Fruit fly (Drosophila melanogaster): ENCODE data around the gene Wdr37.

Gene Wdr37

DNA sequence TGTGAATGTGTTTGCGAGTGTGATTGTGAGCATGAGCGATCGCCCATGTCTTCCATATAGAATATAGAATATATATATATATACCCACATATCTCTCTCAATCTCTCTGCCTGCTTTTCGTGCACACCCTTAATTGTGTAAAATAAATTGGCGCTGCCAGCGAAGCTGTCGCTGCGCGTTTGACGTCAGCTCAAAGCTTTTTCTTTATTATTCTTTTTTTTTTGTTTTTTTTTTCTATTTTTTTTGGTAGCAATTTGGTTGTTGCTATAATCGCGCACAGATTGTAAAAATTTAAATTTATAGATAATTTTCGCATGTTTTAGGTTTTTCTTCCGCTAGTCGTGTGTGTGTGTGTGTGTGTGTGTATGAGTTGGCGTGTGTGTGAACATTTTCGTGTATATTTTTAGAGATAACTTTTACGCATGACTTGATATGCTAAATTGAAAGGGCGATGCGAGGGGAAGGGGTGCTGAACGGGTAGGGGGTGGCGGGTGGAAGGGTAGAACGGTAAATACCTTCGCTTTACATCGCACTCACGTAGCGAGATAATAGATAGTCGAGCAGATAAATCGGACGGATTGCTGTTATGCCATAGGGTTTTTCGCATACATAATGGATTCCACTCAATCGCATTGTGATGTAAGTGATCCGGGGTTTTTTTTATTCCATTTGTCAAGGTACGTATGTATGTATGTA is 42.8 kb upstream of the Wdr37 start:
- TF ChIP-seq fkh (GFP tag; optimal IDR thresholded peaks at IDR 0.05) (peak; percentile 72), pdm3 (GFP tag; optimal IDR thresholded peaks at IDR 0.05) (no peak), dac (GFP tag; optimal IDR thresholded peaks at IDR 0.05) (no peak), svp (GFP tag) (no peak), CG6276 (GFP tag; optimal IDR thresholded peaks at IDR 0.05) (no peak), Sox102F (GFP tag; optimal IDR thresholded peaks at IDR 0.05) (no peak), Eip78C (GFP tag) (peak; percentile 41), vri (GFP tag; optimal IDR thresholded peaks at IDR 0.05) (peak; percentile 5)

DNA sequence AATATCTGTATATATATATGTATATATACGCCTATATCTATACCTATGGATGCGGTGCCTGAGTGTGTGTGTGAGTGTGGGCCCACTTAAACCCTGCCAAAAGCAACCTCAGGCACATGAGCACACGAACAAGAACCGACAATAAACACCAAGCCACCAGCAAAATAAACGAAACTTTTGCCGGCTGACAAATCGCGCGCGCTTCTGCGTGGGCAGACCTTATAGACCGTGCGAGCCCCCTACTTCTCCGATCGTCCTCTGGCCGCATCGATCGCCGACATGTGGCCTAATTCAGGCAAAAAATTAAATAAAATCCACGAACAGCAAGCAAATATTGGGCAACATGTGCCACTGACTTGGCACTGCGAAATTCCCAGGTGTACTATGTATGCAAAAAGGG is 40.7 kb upstream of the Wdr37 start:
- TF ChIP-seq CG6808 (GFP tag; optimal IDR thresholded peaks at IDR 0.05) (no peak), Sox15 (GFP tag; optimal IDR thresholded peaks at IDR 0.05) (no peak), salr (GFP tag; optimal IDR thresholded peaks at IDR 0.05) (no peak), fkh (GFP tag; optimal IDR thresholded peaks at IDR 0.05) (peak; percentile 6), CG6163 (GFP tag; IDR thresholded peaks at IDR 0.05) (0 out of 3 replicates have a peak, but pooled peaks have one; percentile 18)

DNA sequence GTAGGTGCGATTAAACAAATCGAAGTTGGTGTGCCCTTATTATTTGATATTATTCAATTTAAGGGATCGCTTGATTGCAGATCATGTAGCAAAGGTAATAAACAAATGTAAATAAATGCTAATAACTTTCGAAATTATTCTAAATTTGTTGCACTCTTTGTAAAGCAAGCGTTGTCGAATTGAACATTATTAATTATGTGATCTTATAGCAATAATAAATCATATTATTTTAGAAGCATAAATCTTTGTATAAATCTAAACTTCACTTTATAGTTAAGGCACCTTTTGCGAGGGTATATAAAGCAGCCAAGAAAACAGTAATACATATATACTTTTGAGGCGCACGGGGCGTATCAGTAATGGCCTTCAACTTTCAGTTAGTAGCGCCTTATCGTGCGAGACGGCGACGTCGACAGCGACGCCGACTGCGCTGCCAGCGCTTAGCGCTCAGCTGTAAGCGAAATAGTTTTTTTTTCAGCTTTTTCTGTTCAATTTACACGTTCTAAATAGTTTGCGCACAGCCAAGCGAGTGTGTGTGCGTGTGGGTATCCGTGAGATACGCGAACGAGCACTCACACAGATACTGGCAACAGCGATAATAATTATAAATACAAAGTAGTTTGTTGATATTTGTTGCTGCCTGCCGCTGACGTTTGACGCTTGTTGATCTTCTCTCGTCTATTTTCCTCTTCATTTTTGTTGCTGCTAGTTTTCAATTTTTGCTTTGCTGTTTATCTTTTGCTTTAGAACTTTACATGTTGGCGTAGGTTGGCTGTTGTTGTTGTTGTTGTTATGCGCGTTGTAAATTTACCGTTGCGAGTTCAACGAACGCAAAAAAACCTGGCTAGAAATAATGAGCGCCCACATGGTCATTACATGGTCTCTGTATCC is 36.6 kb upstream of the Wdr37 start:
- peak; percentile 10 for TF ChIP-seq CG10631 (GFP tag; optimal IDR thresholded peaks at IDR 0.05)
- peak; percentile 42 for TF ChIP-seq Ets96B (tag; optimal IDR thresholded peaks at IDR 0.05)
- no peak for TF ChIP-seq CG34406 (GFP tag; optimal IDR thresholded peaks at IDR 0.05)
- peak; percentile 17 for TF ChIP-seq spab (GFP tag; optimal IDR thresholded peaks at IDR 0.05)
- peak; percentile 29 for TF ChIP-seq CG3032 (tag; optimal IDR thresholded peaks at IDR 0.05)
- TF ChIP-seq CG11762 (GFP tag; optimal IDR thresholded peaks at IDR 0.05; ENCODE audit: insufficient read depth): peak; percentile 18
- TF ChIP-seq Sox15 (GFP tag; optimal IDR thresholded peaks at IDR 0.05): no peak
- TF ChIP-seq fd85E (GFP tag; optimal IDR thresholded peaks at IDR 0.05): no peak
- peak; percentile 8 for TF ChIP-seq CG4318 (GFP tag; optimal IDR thresholded peaks at IDR 0.05)
- TF ChIP-seq CG6163 (GFP tag; IDR thresholded peaks at IDR 0.05): 0 out of 3 replicates have a peak, but pooled peaks have one; percentile 34
- peak; percentile 85 for TF ChIP-seq Eip78C (GFP tag)
- peak; percentile 0 for TF ChIP-seq CG6276 (GFP tag; optimal IDR thresholded peaks at IDR 0.05)
- TF ChIP-seq svp (GFP tag): peak; percentile 29
- no peak for TF ChIP-seq CG11294 (GFP tag; IDR thresholded peaks at IDR 0.05)
- TF ChIP-seq dsx (GFP tag; optimal IDR thresholded peaks at IDR 0.05; ENCODE audit: poor library complexity, severe bottlenecking): peak; percentile 32
- peak; percentile 15 for TF ChIP-seq OdsH (GFP tag; optimal IDR thresholded peaks at IDR 0.05)
- peak; percentile 19 for TF ChIP-seq CG6808 (GFP tag; optimal IDR thresholded peaks at IDR 0.05)
- peak; percentile 96 for TF ChIP-seq fkh (GFP tag; optimal IDR thresholded peaks at IDR 0.05)
- no peak for TF ChIP-seq CG31627 (GFP tag; optimal IDR thresholded peaks at IDR 0.05)
- TF ChIP-seq CG10669 (GFP tag; optimal IDR thresholded peaks at IDR 0.05): peak; percentile 53
- no peak for TF ChIP-seq ss (GFP tag; optimal IDR thresholded peaks at IDR 0.05)
- peak in 1 of 2 experiments; percentile 4 for TF ChIP-seq salr (GFP tag; optimal IDR thresholded peaks at IDR 0.05)
- peak; percentile 26 for TF ChIP-seq Sox14 (GFP tag; optimal IDR thresholded peaks at IDR 0.05)
- no peak for TF ChIP-seq Ets21C (GFP tag; optimal IDR thresholded peaks at IDR 0.05)
- TF ChIP-seq CG15336 (GFP tag; IDR thresholded peaks at IDR 0.05): 0 out of 2 replicates have a peak, but pooled peaks have one; percentile 12
- no peak for TF ChIP-seq CG8319 (GFP tag; optimal IDR thresholded peaks at IDR 0.05)
- peak; percentile 39 for TF ChIP-seq acj6 (GFP tag; optimal IDR thresholded peaks at IDR 0.05)
- TF ChIP-seq CG32006 (GFP tag; optimal IDR thresholded peaks at IDR 0.05): peak; percentile 58
- TF ChIP-seq eg (GFP tag; IDR thresholded peaks at IDR 0.05): no peak; the same call in 2 of the 3 replicates
- no peak for TF ChIP-seq CG6854 (GFP tag; optimal IDR thresholded peaks at IDR 0.05)
- peak; percentile 50 for TF ChIP-seq Hr4 (GFP tag; optimal IDR thresholded peaks at IDR 0.05)
- peak; percentile 36 for TF ChIP-seq achi (GFP tag; optimal IDR thresholded peaks at IDR 0.05)
- TF ChIP-seq CG1621 (tag; optimal IDR thresholded peaks at IDR 0.05): no peak
- TF ChIP-seq Sox102F (GFP tag; optimal IDR thresholded peaks at IDR 0.05): no peak
- TF ChIP-seq Eip75B (GFP tag; optimal IDR thresholded peaks at IDR 0.05): peak; percentile 14
- TF ChIP-seq pdm3 (GFP tag; optimal IDR thresholded peaks at IDR 0.05): peak; percentile 43
- no peak for TF ChIP-seq Hr39 (GFP tag; optimal IDR thresholded peaks at IDR 0.05)
- TF ChIP-seq cyc (GFP tag; optimal IDR thresholded peaks at IDR 0.05): no peak

Data from whole organism, prepupa.